Worm (Caenorhabditis elegans) whole organism, L1 larva: Measurements from ENCODE around the gene H14E04.2.

Experiments
- C16A3.4 ChIP-seq: fragments of 150-350 bp; optimal IDR thresholded peaks from 2 replicates; lab custom pipeline; 2014; ENCODE audit warnings: missing biosample characterization, missing genetic modification characterization
- C34B4.2 ChIP-seq: sonication (generic microtip); optimal IDR thresholded peaks from 2 replicates; lab custom pipeline; 2017; ENCODE audit warnings: mild to moderate bottlenecking, missing genetic modification characterization, missing compliant biosample characterization
- Y116A8C.19 ChIP-seq: sonication (generic microtip); optimal IDR thresholded peaks from 2 replicates; lab custom pipeline; 2016; ENCODE audit warnings: missing compliant biosample characterization, missing genetic modification characterization, borderline replicate concordance
- alr-1 ChIP-seq: fragments of 200-800 bp; sonication (Bioruptor generic); optimal IDR thresholded peaks from 2 replicates; lab custom pipeline; 2018; ENCODE audit warnings: borderline replicate concordance, mild to moderate bottlenecking, missing genetic modification characterization, missing compliant biosample characterization
- ama-1 ChIP-seq: fragments of 150-350 bp; optimal IDR thresholded peaks from 2 replicates; lab custom pipeline; 2014
- blmp-1 ChIP-seq: fragments of 150-350 bp; optimal IDR thresholded peaks from 2 replicates; lab custom pipeline; 2014; ENCODE audit warnings: missing biosample characterization, missing genetic modification characterization
- ceh-8 ChIP-seq: fragments of 200-800 bp; sonication (Bioruptor generic); optimal IDR thresholded peaks from 2 replicates; lab custom pipeline; 2018; ENCODE audit warnings: mild to moderate bottlenecking, missing genetic modification characterization, moderate library complexity, missing compliant biosample characterization
- ceh-82 ChIP-seq, 3 experiments: fragments of 150-350 bp in 1 of 3; sonication (generic microtip) in 2 of 3; optimal IDR thresholded peaks; 2 replicates each; lab custom pipeline; 2014 to 2017; ENCODE audit warnings: missing biosample characterization in 3 of 3, missing genetic modification characterization in 3 of 3
- ceh-88 ChIP-seq: fragments of 200-800 bp; sonication (Bioruptor generic); IDR thresholded peaks from 2 replicates; pipeline ENCODE4 v1.3.6; 2022; ENCODE audit warnings: missing genetic modification characterization, missing compliant biosample characterization
- ceh-90 ChIP-seq: sonication (generic microtip); optimal IDR thresholded peaks from 2 replicates; lab custom pipeline; 2016; ENCODE audit warnings: missing genetic modification characterization, missing compliant biosample characterization
- efl-1 ChIP-seq, 4 experiments: fragments of 150-350 bp; optimal IDR thresholded peaks in 3 of 4; peaks in 1 of 4; 1 replicate in 1 of 4; 2 replicates in 3 of 4; lab custom pipeline; 2014; ENCODE audit warnings: missing biosample characterization in 2 of 4, missing genetic modification characterization in 2 of 4, missing genetic modification reagents in 2 of 4
- elt-2 ChIP-seq: sonication (generic microtip); optimal IDR thresholded peaks from 2 replicates; lab custom pipeline; 2016; ENCODE audit warnings: missing genetic modification characterization, mild to moderate bottlenecking, inconsistent platforms, missing compliant biosample characterization, missing genetic modification reagents
- ets-5 ChIP-seq: fragments of 200-800 bp; sonication (Bioruptor generic); IDR thresholded peaks from 2 replicates; pipeline ENCODE4 v1.3.6; 2022; ENCODE audit warnings: missing genetic modification characterization, missing compliant biosample characterization
- fkh-10 ChIP-seq: sonication (generic microtip); optimal IDR thresholded peaks from 2 replicates; lab custom pipeline; 2017; ENCODE audit warnings: missing biosample characterization, missing genetic modification reagents, missing genetic modification characterization
- fkh-4 ChIP-seq: sonication (generic microtip); optimal IDR thresholded peaks from 2 replicates; lab custom pipeline; 2016; ENCODE audit warnings: missing compliant biosample characterization, missing genetic modification characterization, borderline replicate concordance
- fkh-8 ChIP-seq: sonication (generic microtip); optimal IDR thresholded peaks from 2 replicates; lab custom pipeline; 2016; ENCODE audit warnings: mild to moderate bottlenecking, missing genetic modification characterization, missing compliant biosample characterization
- hlh-17 ChIP-seq: fragments of 200-800 bp; sonication (Bioruptor generic); optimal IDR thresholded peaks from 2 replicates; lab custom pipeline; 2018; ENCODE audit warnings: missing genetic modification characterization, mild to moderate bottlenecking, missing compliant biosample characterization, moderate library complexity, borderline replicate concordance
- hlh-4 ChIP-seq: sonication (generic microtip); optimal IDR thresholded peaks from 2 replicates; lab custom pipeline; 2016; ENCODE audit warnings: mild to moderate bottlenecking, missing genetic modification characterization, missing compliant biosample characterization
- hpl-2 ChIP-seq: fragments of 150-350 bp; optimal IDR thresholded peaks from 2 replicates; lab custom pipeline; 2014; ENCODE audit warnings: missing biosample characterization, missing genetic modification reagents, missing genetic modification characterization
- isw-1 ChIP-seq: fragments of 200-800 bp; sonication (Bioruptor generic); IDR thresholded peaks from 2 replicates; pipeline ENCODE4 v1.3.6; 2022; ENCODE audit warnings: missing genetic modification characterization, missing compliant biosample characterization
- jun-1 ChIP-seq: fragments of 150-350 bp; optimal IDR thresholded peaks from 2 replicates; lab custom pipeline; 2014; ENCODE audit warnings: missing biosample characterization, missing genetic modification reagents, missing genetic modification characterization
- lin-13 ChIP-seq: fragments of 150-350 bp; optimal IDR thresholded peaks from 2 replicates; lab custom pipeline; 2014; ENCODE audit warnings: missing biosample characterization, missing genetic modification reagents, missing genetic modification characterization
- lin-35 ChIP-seq, 2 experiments: fragments of 150-350 bp; optimal IDR thresholded peaks; 2 replicates each; lab custom pipeline; 2014; ENCODE audit warnings: missing biosample characterization in 2 of 2, missing genetic modification characterization in 2 of 2, missing genetic modification reagents in 2 of 2
- lir-3 ChIP-seq: sonication (generic microtip); optimal IDR thresholded peaks from 2 replicates; lab custom pipeline; 2016; ENCODE audit warnings: mild to moderate bottlenecking, missing genetic modification characterization, moderate library complexity, missing compliant biosample characterization; ENCODE audit not compliant: poor library complexity
- mab-9 ChIP-seq: fragments of 200-800 bp; sonication (Bioruptor generic); IDR thresholded peaks from 2 replicates; pipeline ENCODE4 v1.3.6; 2022; ENCODE audit warnings: missing genetic modification reagents, missing genetic modification characterization, missing compliant biosample characterization
- mdl-1 ChIP-seq, 2 experiments: fragments of 150-350 bp; optimal IDR thresholded peaks; 2 replicates each; lab custom pipeline; 2014 to 2017; ENCODE audit warnings: missing biosample characterization in 2 of 2, missing genetic modification characterization in 2 of 2, inconsistent platforms in 1 of 2
- mef-2 ChIP-seq: fragments of 150-350 bp; optimal IDR thresholded peaks from 2 replicates; lab custom pipeline; 2014; ENCODE audit warnings: missing biosample characterization, missing genetic modification characterization
- nhr-11 ChIP-seq: fragments of 150-350 bp; optimal IDR thresholded peaks from 2 replicates; lab custom pipeline; 2014; ENCODE audit warnings: missing biosample characterization, missing genetic modification characterization
- nhr-12 ChIP-seq: sonication (generic microtip); optimal IDR thresholded peaks from 2 replicates; lab custom pipeline; 2017; ENCODE audit warnings: missing biosample characterization, missing genetic modification characterization
- nhr-237 ChIP-seq: fragments of 150-350 bp; optimal IDR thresholded peaks from 2 replicates; lab custom pipeline; 2014; ENCODE audit warnings: missing biosample characterization, missing genetic modification characterization
- nhr-76 ChIP-seq: sonication (generic microtip); optimal IDR thresholded peaks from 2 replicates; lab custom pipeline; 2017; ENCODE audit warnings: missing biosample characterization, missing genetic modification characterization
- nhr-84 ChIP-seq: sonication (generic microtip); optimal IDR thresholded peaks from 2 replicates; lab custom pipeline; 2017; ENCODE audit warnings: missing biosample characterization, missing genetic modification characterization
- pax-3 ChIP-seq: fragments of 200-800 bp; sonication (Bioruptor generic); optimal IDR thresholded peaks from 2 replicates; lab custom pipeline; 2018; ENCODE audit warnings: mild to moderate bottlenecking, missing genetic modification characterization, moderate library complexity, missing compliant biosample characterization
- rnt-1 ChIP-seq: sonication (generic microtip); optimal IDR thresholded peaks from 2 replicates; lab custom pipeline; 2016; ENCODE audit warnings: mild to moderate bottlenecking, missing genetic modification characterization, moderate library complexity, missing compliant biosample characterization
- snpc-4 ChIP-seq: fragments of 150-350 bp; optimal IDR thresholded peaks from 2 replicates; lab custom pipeline; 2014; ENCODE audit warnings: missing biosample characterization, missing genetic modification characterization
- snu-23 ChIP-seq: sonication (generic microtip); optimal IDR thresholded peaks from 2 replicates; lab custom pipeline; 2016; ENCODE audit warnings: missing genetic modification characterization, missing compliant biosample characterization
- sox-4 ChIP-seq: sonication (generic microtip); optimal IDR thresholded peaks from 2 replicates; lab custom pipeline; 2016; ENCODE audit warnings: missing genetic modification characterization, missing compliant biosample characterization
- sptf-1 ChIP-seq: fragments of 150-350 bp; optimal IDR thresholded peaks from 2 replicates; lab custom pipeline; 2014; ENCODE audit warnings: missing biosample characterization, missing genetic modification characterization
- swsn-7 ChIP-seq: sonication (generic microtip); optimal IDR thresholded peaks from 2 replicates; lab custom pipeline; 2016; ENCODE audit warnings: missing genetic modification characterization, missing compliant biosample characterization
- tlp-1 ChIP-seq: fragments of 150-350 bp; optimal IDR thresholded peaks from 2 replicates; lab custom pipeline; 2014; ENCODE audit warnings: missing biosample characterization, missing genetic modification characterization
- xbp-1 ChIP-seq: sonication (generic microtip); optimal IDR thresholded peaks from 2 replicates; lab custom pipeline; 2016; ENCODE audit warnings: missing genetic modification characterization, missing compliant biosample characterization
- zag-1 ChIP-seq: fragments of 150-350 bp; optimal IDR thresholded peaks from 2 replicates; lab custom pipeline; 2014; ENCODE audit warnings: missing biosample characterization, missing genetic modification characterization
- zip-4 ChIP-seq: fragments of 200-800 bp; sonication (Bioruptor generic); optimal IDR thresholded peaks from 2 replicates; lab custom pipeline; 2018; ENCODE audit warnings: mild to moderate bottlenecking, missing genetic modification characterization, moderate library complexity, missing compliant biosample characterization
- ztf-11 ChIP-seq, 2 experiments: sonication (generic microtip); optimal IDR thresholded peaks; 2 replicates each; lab custom pipeline; 2016 to 2017; ENCODE audit warnings: missing genetic modification characterization in 2 of 2, missing biosample characterization in 1 of 2, missing compliant biosample characterization in 1 of 2

The H14E04.2 gene

ce11 chrIII:2401126-2402123, 25.4 kb downstream of the H14E04.2 start, which contains the start of the genes cic-1 and strm-1 (continued):
- TF ChIP-seq zip-4 (GFP tag; lab: Kevin White, UChicago) (no peak), sox-4 (tag; lab: Kevin White, UChicago) (no peak), efl-1 (optimal IDR thresholded peaks at IDR 0.05; lab: Kevin White, UChicago) (peak; percentile 80 to 96), efl-1 (GFP tag; optimal IDR thresholded peaks at IDR 0.05 in 1 of 2; lab: Kevin White, UChicago) (peak; percentile 96 to 99), C16A3.4 (tag; lab: Kevin White, UChicago) (peak; percentile 60), swsn-7 (peak; percentile 64), fkh-8 (peak; percentile 43), hpl-2 (no peak), ceh-90 (no peak), pax-3 (no peak), isw-1 (peak; percentile 55), hlh-4 (tag; lab: Kevin White, UChicago) (no peak), ama-1 (lab: Kevin White, UChicago) (no peak), fkh-4 (tag; lab: Kevin White, UChicago) (no peak), ceh-8 (GFP tag; lab: Kevin White, UChicago) (no peak), lir-3 (tag; lab: Kevin White, UChicago) (no peak), Y116A8C.19 (tag; lab: Kevin White, UChicago) (no peak), rnt-1 (tag; lab: Kevin White, UChicago) (no peak), fkh-10 (GFP tag; lab: Kevin White, UChicago) (no peak), elt-2 (tag; lab: Kevin White, UChicago) (no peak), mdl-1 (tag; optimal IDR thresholded peaks at IDR 0.05; lab: Kevin White, UChicago) (no peak), zag-1 (no peak), xbp-1 (tag; lab: Kevin White, UChicago) (peak; percentile 57), jun-1 (tag; lab: Kevin White, UChicago) (peak; percentile 32), alr-1 (tag; lab: Kevin White, UChicago) (no peak)
- TF ChIP-seq, all 84 proteins: peak for 32

- no peak for TF ChIP-seq nhr-11
- TF ChIP-seq lin-13 (GFP tag; lab: Kevin White, UChicago), result no peak
- TF ChIP-seq nhr-84 (tag; lab: Kevin White, UChicago), result no peak
- no peak for TF ChIP-seq efl-1 (optimal IDR thresholded peaks at IDR 0.05; lab: Kevin White, UChicago)
- no peak for TF ChIP-seq efl-1 (GFP tag; optimal IDR thresholded peaks at IDR 0.05 in 1 of 2; lab: Kevin White, UChicago)
- TF ChIP-seq ceh-82 (tag; optimal IDR thresholded peaks at IDR 0.05; lab: Kevin White, UChicago), result no peak
- TF ChIP-seq fkh-8, result no peak
- no peak for TF ChIP-seq C34B4.2 (tag; lab: Kevin White, UChicago)
- no peak for TF ChIP-seq snu-23
Measured at ce11 chrIII:2410925-2411450, 35.0 kb downstream of the H14E04.2 start, which contains the start of gene mrpl-30. Gene mrpl-30, minus strand, starts transcription at chrIII:2410975.

ce11 chrIII:2418159-2418658, 42.2 kb downstream of the H14E04.2 start, which contains the start of the genes W04B5.5 and W04B5.3:
Gene W04B5.5, minus strand, starts transcription at chrIII:2418209.
Gene W04B5.3, plus strand, starts transcription at chrIII:2418514.
- TF ChIP-seq tlp-1 (tag; lab: Kevin White, UChicago) (no peak), mdl-1 (tag; optimal IDR thresholded peaks at IDR 0.05; lab: Kevin White, UChicago) (peak in 1 of 2 experiments; percentile 75), ztf-11 (tag; optimal IDR thresholded peaks at IDR 0.05; lab: Kevin White, UChicago) (peak in 1 of 2 experiments; percentile 7), nhr-237 (no peak), mef-2 (no peak), ceh-8 (GFP tag; lab: Kevin White, UChicago) (peak; percentile 39), ceh-90 (peak; percentile 16), ceh-88 (GFP tag; lab: Robert Waterston, UW) (0 out of 2 replicates have a peak, but pooled peaks have one; percentile 32), ets-5 (GFP tag; lab: Robert Waterston, UW) (no peak), lin-35 (GFP tag; optimal IDR thresholded peaks at IDR 0.05; lab: Kevin White, UChicago) (peak; percentile 98), nhr-12 (tag; lab: Kevin White, UChicago) (no peak), zag-1 (no peak), nhr-84 (tag; lab: Kevin White, UChicago) (no peak), hlh-17 (GFP tag; lab: Kevin White, UChicago) (no peak), blmp-1 (tag; lab: Kevin White, UChicago) (peak; percentile 31), ceh-82 (tag; optimal IDR thresholded peaks at IDR 0.05; lab: Kevin White, UChicago) (peak; percentile 43 to 84 (median 45)), C34B4.2 (tag; lab: Kevin White, UChicago) (no peak), nhr-76 (tag; lab: Kevin White, UChicago) (no peak), snpc-4 (tag; lab: Kevin White, UChicago) (no peak), sptf-1 (tag; lab: Kevin White, UChicago) (no peak), mab-9 (GFP tag; lab: Robert Waterston, UW) (0 out of 2 replicates have a peak, but pooled peaks have one; percentile 43), isw-1 (peak; percentile 60)
